Worm (Caenorhabditis elegans) whole organism, mixed stage, embryonic: ENCODE data around the gene hsp-3.

ENCODE experiments used
- M03D4.4 ChIP-seq: sonication (generic microtip); optimal IDR thresholded peaks from 2 replicates; lab custom pipeline; 2017; ENCODE audit warnings: mild to moderate bottlenecking, missing genetic modification characterization, missing compliant biosample characterization
- bed-3 ChIP-seq: fragments of 200-800 bp; sonication (Bioruptor generic); optimal IDR thresholded peaks from 3 replicates; lab custom pipeline; 2018; ENCODE audit warnings: mild to moderate bottlenecking, missing genetic modification characterization, moderate library complexity, missing compliant biosample characterization
- ceh-39 ChIP-seq: fragments of 150-350 bp; optimal IDR thresholded peaks from 2 replicates; lab custom pipeline; 2014; ENCODE audit warnings: missing biosample characterization, missing genetic modification characterization
- ceh-43 ChIP-seq: fragments of 200-800 bp; sonication (Bioruptor generic); optimal IDR thresholded peaks from 2 replicates; lab custom pipeline; 2018; ENCODE audit warnings: mild to moderate bottlenecking, missing genetic modification characterization, moderate library complexity, missing compliant biosample characterization
- ceh-83 ChIP-seq: fragments of 200-800 bp; sonication (Bioruptor generic); optimal IDR thresholded peaks from 2 replicates; lab custom pipeline; 2018; ENCODE audit warnings: mild to moderate bottlenecking, missing genetic modification characterization, missing compliant biosample characterization
- ces-1 ChIP-seq: fragments of 150-350 bp; optimal IDR thresholded peaks from 2 replicates; lab custom pipeline; 2014; ENCODE audit warnings: missing biosample characterization, missing genetic modification reagents, missing genetic modification characterization
- cnd-1 ChIP-seq: fragments of 200-800 bp; sonication (Bioruptor generic); optimal IDR thresholded peaks from 2 replicates; lab custom pipeline; 2018; ENCODE audit warnings: mild to moderate bottlenecking, missing genetic modification characterization, missing compliant biosample characterization
- drap-1 ChIP-seq: fragments of 200-800 bp; sonication (Bioruptor generic); optimal IDR thresholded peaks from 3 replicates; lab custom pipeline; 2018; ENCODE audit warnings: mild to moderate bottlenecking, missing genetic modification characterization, missing compliant biosample characterization
- elt-1 ChIP-seq: sonication (generic microtip); optimal IDR thresholded peaks from 2 replicates; lab custom pipeline; 2017; ENCODE audit warnings: missing genetic modification characterization, mild to moderate bottlenecking, missing compliant biosample characterization, antibody characterized with exemption, moderate library complexity, borderline replicate concordance; ENCODE audit not compliant: insufficient read depth
- elt-3 ChIP-seq: fragments of 150-350 bp; optimal IDR thresholded peaks from 2 replicates; lab custom pipeline; 2014; ENCODE audit warnings: missing biosample characterization, missing genetic modification characterization
- flh-1 ChIP-seq: fragments of 200-800 bp; sonication (Bioruptor generic); optimal IDR thresholded peaks from 2 replicates; lab custom pipeline; 2018; ENCODE audit warnings: mild to moderate bottlenecking, missing genetic modification characterization, moderate library complexity, missing compliant biosample characterization
- hlh-1 ChIP-seq: fragments of 150-350 bp; optimal IDR thresholded peaks from 2 replicates; lab custom pipeline; 2014; ENCODE audit warnings: missing biosample characterization, missing genetic modification reagents, missing genetic modification characterization
- lin-13 ChIP-seq: fragments of 150-350 bp; optimal IDR thresholded peaks from 2 replicates; lab custom pipeline; 2014; ENCODE audit warnings: missing biosample characterization, missing genetic modification characterization
- lin-32 ChIP-seq: fragments of 200-800 bp; sonication (Bioruptor generic); optimal IDR thresholded peaks from 2 replicates; lab custom pipeline; 2018; ENCODE audit warnings: mild to moderate bottlenecking, missing genetic modification characterization, missing compliant biosample characterization
- lsy-2 ChIP-seq: fragments of 150-350 bp; optimal IDR thresholded peaks from 2 replicates; lab custom pipeline; 2014; ENCODE audit warnings: missing biosample characterization, missing genetic modification characterization
- mab-5 ChIP-seq: fragments of 150-350 bp; optimal IDR thresholded peaks from 2 replicates; lab custom pipeline; 2014; ENCODE audit warnings: missing biosample characterization, missing genetic modification characterization
- mep-1 ChIP-seq: fragments of 150-350 bp; optimal IDR thresholded peaks from 2 replicates; lab custom pipeline; 2017; ENCODE audit warnings: missing biosample characterization, missing genetic modification reagents, missing genetic modification characterization, inconsistent platforms
- mls-2 ChIP-seq: sonication (generic microtip); optimal IDR thresholded peaks from 2 replicates; lab custom pipeline; 2016; ENCODE audit warnings: mild to moderate bottlenecking, missing genetic modification characterization, moderate library complexity, missing compliant biosample characterization
- nhr-12 ChIP-seq: fragments of 150-350 bp; optimal IDR thresholded peaks from 2 replicates; lab custom pipeline; 2014; ENCODE audit warnings: missing biosample characterization, missing genetic modification characterization
- nhr-2 ChIP-seq: fragments of 150-350 bp; optimal IDR thresholded peaks from 2 replicates; lab custom pipeline; 2014; ENCODE audit warnings: missing biosample characterization, missing genetic modification characterization
- nhr-76 ChIP-seq: sonication (generic microtip); optimal IDR thresholded peaks from 2 replicates; lab custom pipeline; 2017; ENCODE audit warnings: missing biosample characterization, missing genetic modification characterization
- sem-2 ChIP-seq: fragments of 200-800 bp; sonication (Bioruptor generic); optimal IDR thresholded peaks from 2 replicates; lab custom pipeline; 2018; ENCODE audit warnings: mild to moderate bottlenecking, missing genetic modification characterization, missing compliant biosample characterization
- tbx-8 ChIP-seq: fragments of 200-800 bp; sonication (Bioruptor generic); optimal IDR thresholded peaks from 2 replicates; lab custom pipeline; 2018; ENCODE audit warnings: mild to moderate bottlenecking, missing genetic modification characterization, moderate library complexity, missing compliant biosample characterization
- unc-120 ChIP-seq: sonication (generic microtip); optimal IDR thresholded peaks from 2 replicates; lab custom pipeline; 2017; ENCODE audit warnings: missing genetic modification characterization, missing compliant biosample characterization; ENCODE audit not compliant: poor library complexity, severe bottlenecking
- unc-39 ChIP-seq: fragments of 150-350 bp; optimal IDR thresholded peaks from 2 replicates; lab custom pipeline; 2014; ENCODE audit warnings: missing biosample characterization, missing genetic modification characterization
- unc-62 ChIP-seq: fragments of 150-350 bp; optimal IDR thresholded peaks from 2 replicates; lab custom pipeline; 2014; ENCODE audit warnings: missing biosample characterization, missing genetic modification reagents, missing genetic modification characterization
- zip-8 ChIP-seq: fragments of 150-350 bp; optimal IDR thresholded peaks from 2 replicates; lab custom pipeline; 2014; ENCODE audit warnings: missing biosample characterization, missing genetic modification characterization
- ztf-11 ChIP-seq: fragments of 150-350 bp; optimal IDR thresholded peaks from 2 replicates; lab custom pipeline; 2014; ENCODE audit warnings: missing biosample characterization, missing genetic modification characterization

hsp-3 gene

ce11 chrX:6121279-6121678 lies 29.4 kb upstream of the hsp-3 start:
- TF ChIP-seq mls-2 (tag; lab: Kevin White, UChicago): no peak
- no peak for TF ChIP-seq unc-62 (GFP tag; lab: Kevin White, UChicago)
- TF ChIP-seq M03D4.4 (tag; lab: Kevin White, UChicago): no peak
- no peak for TF ChIP-seq nhr-2 (tag; lab: Kevin White, UChicago)
- no peak for TF ChIP-seq ceh-83 (GFP tag; lab: Kevin White, UChicago)
- no peak for TF ChIP-seq lin-32 (GFP tag; lab: Kevin White, UChicago)
- no peak for TF ChIP-seq cnd-1 (tag; lab: Kevin White, UChicago)
- TF ChIP-seq unc-120 (tag; lab: Kevin White, UChicago): no peak
- no peak for TF ChIP-seq ces-1

- TF ChIP-seq ceh-43 (GFP tag; lab: Kevin White, UChicago): no peak
- TF ChIP-seq flh-1: no peak
- no peak for TF ChIP-seq drap-1
- no peak for TF ChIP-seq ceh-39 (tag; lab: Kevin White, UChicago)
- TF ChIP-seq, all 35 proteins: peak for 0
These were observed 26.3 kb upstream of the hsp-3 start, which contains the start of gene C15H9.2 for ce11 chrX:6118086-6118825. Gene C15H9.2, plus strand, starts transcription at chrX:6118526.

- TF ChIP-seq M03D4.4 (tag; lab: Kevin White, UChicago): no peak
- TF ChIP-seq unc-39: no peak
- TF ChIP-seq mls-2 (tag; lab: Kevin White, UChicago): no peak
- TF ChIP-seq ztf-11 (tag; lab: Kevin White, UChicago): no peak
- TF ChIP-seq lin-13 (tag; lab: Kevin White, UChicago): no peak
- TF ChIP-seq nhr-76 (tag; lab: Kevin White, UChicago): no peak
- no peak for TF ChIP-seq ceh-39 (tag; lab: Kevin White, UChicago)
- no peak for TF ChIP-seq ceh-83 (GFP tag; lab: Kevin White, UChicago)
- TF ChIP-seq hlh-1 (tag; lab: Kevin White, UChicago): no peak
These were observed 23.6 kb upstream of the hsp-3 start, which contains the start of gene C15H9.3 for ce11 chrX:6115502-6115901. Gene C15H9.3, plus strand, starts transcription at chrX:6115802.

- TF ChIP-seq mab-5 (tag; lab: Kevin White, UChicago) (no peak), lsy-2 (tag; lab: Kevin White, UChicago) (no peak), cnd-1 (tag; lab: Kevin White, UChicago) (no peak), sem-2 (GFP tag; lab: Kevin White, UChicago) (no peak), mep-1 (tag; lab: Kevin White, UChicago) (no peak), unc-120 (tag; lab: Kevin White, UChicago) (no peak), bed-3 (GFP tag; lab: Kevin White, UChicago) (no peak), ztf-11 (tag; lab: Kevin White, UChicago) (no peak), ceh-83 (GFP tag; lab: Kevin White, UChicago) (no peak), elt-3 (tag; lab: Kevin White, UChicago) (no peak), zip-8 (tag; lab: Kevin White, UChicago) (no peak), flh-1 (no peak), nhr-12 (tag; lab: Kevin White, UChicago) (no peak), tbx-8 (GFP tag; lab: Kevin White, UChicago) (no peak)
These were observed 20.9 kb upstream of the hsp-3 start, which contains the start of gene prx-3 for ce11 chrX:6112817-6113216. Gene prx-3, minus strand, starts transcription at chrX:6112917.

- TF ChIP-seq elt-1 (tag; lab: Kevin White, UChicago): peak; percentile 95
- TF ChIP-seq nhr-12 (tag; lab: Kevin White, UChicago): no peak
- TF ChIP-seq zip-8 (tag; lab: Kevin White, UChicago): no peak
These were observed 17.4 kb upstream of the hsp-3 start, which contains the start of gene kynu-1 for ce11 chrX:6109288-6109770. Gene kynu-1, minus strand, starts transcription at chrX:6109338.
